Worm (Caenorhabditis elegans) whole organism, late embryonic: ENCODE data around the gene C45B2.3.
A peak's percentile ranks its signal among the peaks of the same experiment; 100 is the strongest.

Experiments
- C08G9.2 ChIP-seq: sonication (generic microtip); optimal IDR thresholded peaks from 2 replicates; lab custom pipeline; 2016; ENCODE audit warnings: mild to moderate bottlenecking, missing genetic modification characterization, moderate library complexity, missing compliant biosample characterization
- C38D4.7 ChIP-seq: fragments of 200-800 bp; sonication (Bioruptor generic); optimal IDR thresholded peaks from 2 replicates; lab custom pipeline; 2018; ENCODE audit warnings: mild to moderate bottlenecking, missing genetic modification characterization, moderate library complexity, missing compliant biosample characterization
- F13H6.1 ChIP-seq: sonication (generic microtip); optimal IDR thresholded peaks from 2 replicates; lab custom pipeline; 2016; ENCODE audit warnings: missing genetic modification characterization, missing compliant biosample characterization
- T23F11.4 ChIP-seq: fragments of 200-800 bp; sonication (Bioruptor generic); optimal IDR thresholded peaks from 2 replicates; lab custom pipeline; 2018; ENCODE audit warnings: mild to moderate bottlenecking, missing genetic modification characterization, missing compliant biosample characterization
- ahr-1 ChIP-seq: sonication (generic microtip); optimal IDR thresholded peaks from 2 replicates; lab custom pipeline; 2016; ENCODE audit warnings: missing genetic modification characterization, missing compliant biosample characterization
- ceh-14 ChIP-seq: sonication (generic microtip); optimal IDR thresholded peaks from 2 replicates; lab custom pipeline; 2016; ENCODE audit warnings: missing genotype, missing genetic modification characterization, missing compliant biosample characterization
- ceh-2 ChIP-seq: sonication (generic microtip); optimal IDR thresholded peaks from 2 replicates; lab custom pipeline; 2016; ENCODE audit warnings: missing genotype, missing genetic modification characterization, missing compliant biosample characterization
- ceh-22 ChIP-seq: sonication (generic microtip); optimal IDR thresholded peaks from 2 replicates; lab custom pipeline; 2017; ENCODE audit warnings: missing biosample characterization, missing genetic modification characterization
- ceh-31 ChIP-seq: sonication (generic microtip); optimal IDR thresholded peaks from 2 replicates; lab custom pipeline; 2016; ENCODE audit warnings: missing genetic modification characterization, missing compliant biosample characterization
- ceh-34 ChIP-seq: sonication (generic microtip); optimal IDR thresholded peaks from 2 replicates; lab custom pipeline; 2016; ENCODE audit warnings: mild to moderate bottlenecking, missing genetic modification characterization, missing compliant biosample characterization
- ceh-45 ChIP-seq: fragments of 200-800 bp; sonication (Bioruptor generic); IDR thresholded peaks from 2 replicates; pipeline ENCODE4 v1.3.6; 2022; ENCODE audit warnings: missing genetic modification reagents, missing genetic modification characterization, missing compliant biosample characterization
- ceh-6 ChIP-seq: fragments of 200-800 bp; sonication (Bioruptor generic); optimal IDR thresholded peaks from 2 replicates; lab custom pipeline; 2018; ENCODE audit warnings: mild to moderate bottlenecking, missing genetic modification characterization, missing compliant biosample characterization
- ceh-9 ChIP-seq: sonication (generic microtip); optimal IDR thresholded peaks from 2 replicates; lab custom pipeline; 2016; ENCODE audit warnings: mild to moderate bottlenecking, missing genetic modification characterization, inconsistent platforms, missing compliant biosample characterization
- che-1 ChIP-seq: sonication (generic microtip); optimal IDR thresholded peaks from 2 replicates; lab custom pipeline; 2016; ENCODE audit warnings: mild to moderate bottlenecking, missing genetic modification characterization, missing compliant biosample characterization
- dmd-4 ChIP-seq: sonication (generic microtip); optimal IDR thresholded peaks from 2 replicates; lab custom pipeline; 2016; ENCODE audit warnings: borderline replicate concordance, missing genetic modification characterization, missing compliant biosample characterization
- dve-1 ChIP-seq: sonication (generic microtip); optimal IDR thresholded peaks from 2 replicates; lab custom pipeline; 2017; ENCODE audit warnings: antibody characterized with exemption, mild to moderate bottlenecking, missing genetic modification characterization, missing compliant biosample characterization
- elt-2 ChIP-seq: sonication (generic microtip); optimal IDR thresholded peaks from 2 replicates; lab custom pipeline; 2016; ENCODE audit warnings: missing genetic modification reagents, missing genetic modification characterization, missing compliant biosample characterization
- ets-4 ChIP-seq: sonication (generic microtip); optimal IDR thresholded peaks from 2 replicates; lab custom pipeline; 2016; ENCODE audit warnings: missing genetic modification characterization, missing compliant biosample characterization
- eyg-1 ChIP-seq: sonication (generic microtip); optimal IDR thresholded peaks from 2 replicates; lab custom pipeline; 2016; ENCODE audit warnings: missing genotype, missing genetic modification characterization, missing compliant biosample characterization
- fax-1 ChIP-seq: sonication (generic microtip); optimal IDR thresholded peaks from 2 replicates; lab custom pipeline; 2016; ENCODE audit warnings: missing genotype, missing genetic modification characterization, missing compliant biosample characterization
- gmeb-2 ChIP-seq: sonication (generic microtip); optimal IDR thresholded peaks from 2 replicates; lab custom pipeline; 2016; ENCODE audit warnings: missing genetic modification characterization, inconsistent platforms, missing compliant biosample characterization
- hlh-15 ChIP-seq: sonication (generic microtip); optimal IDR thresholded peaks from 2 replicates; lab custom pipeline; 2016; ENCODE audit warnings: missing genetic modification characterization, missing compliant biosample characterization
- hlh-30 ChIP-seq: sonication (generic microtip); optimal IDR thresholded peaks from 2 replicates; lab custom pipeline; 2017; ENCODE audit warnings: antibody characterized with exemption, missing genetic modification characterization, missing compliant biosample characterization; ENCODE audit not compliant: insufficient read depth
- hlh-8 ChIP-seq: sonication (generic microtip); optimal IDR thresholded peaks from 2 replicates; lab custom pipeline; 2016; ENCODE audit warnings: missing genotype, missing genetic modification characterization, missing compliant biosample characterization
- madf-2 ChIP-seq: sonication (generic microtip); optimal IDR thresholded peaks from 2 replicates; lab custom pipeline; 2017; ENCODE audit warnings: missing genetic modification characterization, missing compliant biosample characterization
- nfya-1 ChIP-seq: sonication (generic microtip); optimal IDR thresholded peaks from 2 replicates; lab custom pipeline; 2017; ENCODE audit warnings: missing genetic modification characterization, mild to moderate bottlenecking, missing compliant biosample characterization, antibody characterized with exemption, moderate library complexity
- nhr-11 ChIP-seq: fragments of 150-350 bp; optimal IDR thresholded peaks from 2 replicates; lab custom pipeline; 2014; ENCODE audit warnings: missing biosample characterization, missing genetic modification characterization
- pag-3 ChIP-seq: sonication (generic microtip); optimal IDR thresholded peaks from 2 replicates; lab custom pipeline; 2016; ENCODE audit warnings: missing compliant biosample characterization, missing genetic modification characterization, borderline replicate concordance
- pat-9 ChIP-seq: fragments of 200-800 bp; sonication (Bioruptor generic); optimal IDR thresholded peaks from 2 replicates; lab custom pipeline; 2018; ENCODE audit warnings: mild to moderate bottlenecking, missing genetic modification characterization, moderate library complexity, missing compliant biosample characterization
- pha-2 ChIP-seq: sonication (generic microtip); optimal IDR thresholded peaks from 2 replicates; lab custom pipeline; 2017; ENCODE audit warnings: mild to moderate bottlenecking, missing genetic modification characterization, missing compliant biosample characterization
- pros-1 ChIP-seq: fragments of 150-350 bp; optimal IDR thresholded peaks from 2 replicates; lab custom pipeline; 2014; ENCODE audit warnings: missing biosample characterization, missing genetic modification reagents, missing genetic modification characterization
- rnt-1 ChIP-seq: sonication (generic microtip); optimal IDR thresholded peaks from 2 replicates; lab custom pipeline; 2016; ENCODE audit warnings: missing genetic modification characterization, missing compliant biosample characterization
- sox-2 ChIP-seq: fragments of 200-800 bp; sonication (Bioruptor generic); IDR thresholded peaks from 2 replicates; pipeline ENCODE4 v1.3.6; 2022; ENCODE audit warnings: missing genetic modification reagents, missing genetic modification characterization, missing compliant biosample characterization
- syd-9 ChIP-seq: sonication (generic microtip); optimal IDR thresholded peaks from 2 replicates; lab custom pipeline; 2016; ENCODE audit warnings: mild to moderate bottlenecking, missing genetic modification characterization, moderate library complexity, missing compliant biosample characterization
- tbx-2 ChIP-seq: sonication (generic microtip); optimal IDR thresholded peaks from 2 replicates; lab custom pipeline; 2016; ENCODE audit warnings: missing genetic modification characterization, missing compliant biosample characterization
- ttx-3 ChIP-seq: sonication (generic microtip); optimal IDR thresholded peaks from 2 replicates; lab custom pipeline; 2016; ENCODE audit warnings: missing genetic modification reagents, missing genetic modification characterization, missing compliant biosample characterization
- unc-3 ChIP-seq, 2 experiments: fragments of 200-800 bp in 1 of 2; sonication (Bioruptor generic) in 1 of 2; sonication (generic microtip) in 1 of 2; conservative IDR thresholded peaks in 1 of 2; optimal IDR thresholded peaks in 1 of 2; 2 replicates each; pipeline versions ENCODE4 v1.3.6 to Lab custom; 2016 to 2022; ENCODE audit warnings: missing compliant biosample characterization in 2 of 2, missing genetic modification characterization in 2 of 2, missing genetic modification reagents in 1 of 2
- unc-42 ChIP-seq: sonication (generic microtip); optimal IDR thresholded peaks from 2 replicates; lab custom pipeline; 2016; ENCODE audit warnings: missing genotype, missing genetic modification characterization, missing compliant biosample characterization
- unc-55 ChIP-seq: sonication (generic microtip); optimal IDR thresholded peaks from 2 replicates; lab custom pipeline; 2017; ENCODE audit warnings: missing biosample characterization, missing genetic modification reagents, missing genetic modification characterization
- zip-5 ChIP-seq: sonication (generic microtip); optimal IDR thresholded peaks from 2 replicates; lab custom pipeline; 2016; ENCODE audit warnings: missing genetic modification characterization, missing compliant biosample characterization
- ztf-16 ChIP-seq: sonication (generic microtip); optimal IDR thresholded peaks from 2 replicates; lab custom pipeline; 2017; ENCODE audit warnings: missing genetic modification characterization, missing compliant biosample characterization

The C45B2.3 gene

ce11 chrX:6082660-6083059 is at the start of gene C45B2.3:
C45B2.3 (plus strand) TSS chrX:6082960.
- TF ChIP-seq F13H6.1 (tag; lab: Kevin White, UChicago): no peak
- no peak for TF ChIP-seq ceh-14 (tag; lab: Kevin White, UChicago)
- TF ChIP-seq ztf-16: no peak
- TF ChIP-seq syd-9 (tag; lab: Kevin White, UChicago): no peak
- no peak for TF ChIP-seq tbx-2 (tag; lab: Kevin White, UChicago)
- TF ChIP-seq unc-42: no peak
- TF ChIP-seq dmd-4 (tag; lab: Kevin White, UChicago): no peak
- TF ChIP-seq nhr-11 (tag; lab: Kevin White, UChicago): no peak
- TF ChIP-seq unc-3 (GFP tag; conservative IDR thresholded peaks at IDR 0.05; lab: Robert Waterston, UW): no peak
- no peak for TF ChIP-seq unc-3 (tag; optimal IDR thresholded peaks at IDR 0.05; lab: Kevin White, UChicago)
- TF ChIP-seq elt-2 (tag; lab: Kevin White, UChicago): no peak
- no peak for TF ChIP-seq fax-1 (tag; lab: Kevin White, UChicago)
- no peak for TF ChIP-seq che-1 (tag; lab: Kevin White, UChicago)
- TF ChIP-seq hlh-15 (tag; lab: Kevin White, UChicago): no peak
- no peak for TF ChIP-seq ceh-9 (tag; lab: Kevin White, UChicago)
- no peak for TF ChIP-seq C38D4.7
- no peak for TF ChIP-seq pha-2 (tag; lab: Kevin White, UChicago)

ce11 chrX:6039544-6039943 is 43.2 kb upstream of the C45B2.3 start, which contains the start of gene hsp-25:
hsp-25 (minus strand) TSS chrX:6039644.
- TF ChIP-seq pros-1 (tag; lab: Kevin White, UChicago) (no peak), nfya-1 (no peak), unc-42 (no peak), pag-3 (no peak), ceh-6 (GFP tag; lab: Kevin White, UChicago) (no peak), elt-2 (tag; lab: Kevin White, UChicago) (no peak)
- TF ChIP-seq, all 69 proteins: peak for 0

ce11 chrX:6040435-6041093 is 42.2 kb upstream of the C45B2.3 start:
- no peak for TF ChIP-seq nfya-1
- no peak for TF ChIP-seq C08G9.2 (tag; lab: Kevin White, UChicago)
- no peak for TF ChIP-seq ceh-45 (GFP tag; lab: Robert Waterston, UW)
- no peak for TF ChIP-seq hlh-30 (tag; lab: Kevin White, UChicago)
- TF ChIP-seq sox-2 (GFP tag; lab: Robert Waterston, UW): no peak
- TF ChIP-seq pat-9 (tag; lab: Kevin White, UChicago): peak; percentile 34
- no peak for TF ChIP-seq ceh-2 (tag; lab: Kevin White, UChicago)
- TF ChIP-seq tbx-2 (tag; lab: Kevin White, UChicago): no peak

DNA sequence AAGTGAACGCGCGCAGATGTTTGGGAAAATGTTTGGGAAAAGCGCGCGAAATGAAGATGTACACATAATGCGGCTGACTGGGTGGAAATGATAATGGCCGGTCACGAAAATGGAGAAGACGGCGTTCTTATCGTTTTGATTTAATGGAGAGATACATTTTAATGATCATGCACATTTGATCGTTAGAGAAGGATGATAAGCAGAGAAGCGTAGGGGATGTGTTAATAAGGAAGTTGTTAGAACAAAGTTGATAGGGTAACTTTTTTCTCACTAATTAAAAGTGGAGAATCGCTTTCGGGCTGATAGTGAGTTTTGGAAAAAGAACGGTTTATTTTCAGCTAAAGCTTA is 41.7 kb upstream of the C45B2.3 start:
- TF ChIP-seq eyg-1 (tag; lab: Kevin White, UChicago) (no peak), unc-55 (GFP tag; lab: Kevin White, UChicago) (no peak), pag-3 (no peak), ahr-1 (no peak)

DNA sequence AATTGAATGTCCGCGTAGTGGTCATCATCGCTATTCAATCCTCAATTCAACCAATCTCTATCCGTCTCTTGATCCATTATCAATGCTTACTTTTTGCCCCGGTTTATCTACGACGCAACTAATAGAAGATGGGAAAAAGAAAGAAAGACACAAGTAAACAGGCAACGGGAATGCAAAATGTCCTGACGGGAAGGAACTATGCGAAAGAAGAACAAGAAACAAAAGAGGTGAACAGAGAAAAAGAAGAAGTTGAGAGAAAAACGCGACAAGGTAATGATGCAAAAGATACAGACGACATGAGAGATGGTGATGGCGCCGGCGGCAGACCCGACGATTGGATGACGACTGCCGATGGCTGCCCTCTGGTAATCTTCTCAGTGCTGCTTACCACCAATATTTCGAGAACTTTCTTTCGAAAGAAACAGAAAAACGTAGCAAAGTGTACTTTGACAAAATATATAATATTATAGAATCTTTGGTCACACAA is 40.7 kb upstream of the C45B2.3 start:
- TF ChIP-seq pros-1 (tag; lab: Kevin White, UChicago) (no peak), madf-2 (tag; lab: Kevin White, UChicago) (no peak), che-1 (tag; lab: Kevin White, UChicago) (no peak), ttx-3 (no peak), nfya-1 (peak; percentile 76), pat-9 (tag; lab: Kevin White, UChicago) (no peak), ahr-1 (no peak), ceh-31 (no peak), nhr-11 (tag; lab: Kevin White, UChicago) (no peak), hlh-15 (tag; lab: Kevin White, UChicago) (no peak), ceh-34 (tag; lab: Kevin White, UChicago) (no peak), hlh-8 (tag; lab: Kevin White, UChicago) (no peak), tbx-2 (tag; lab: Kevin White, UChicago) (peak; percentile 3), ceh-22 (tag; lab: Kevin White, UChicago) (no peak), pha-2 (tag; lab: Kevin White, UChicago) (no peak), ets-4 (tag; lab: Kevin White, UChicago) (no peak), fax-1 (tag; lab: Kevin White, UChicago) (no peak), zip-5 (no peak), gmeb-2 (no peak), unc-3 (GFP tag; conservative IDR thresholded peaks at IDR 0.05; lab: Robert Waterston, UW) (no peak), unc-3 (tag; optimal IDR thresholded peaks at IDR 0.05; lab: Kevin White, UChicago) (no peak), ceh-14 (tag; lab: Kevin White, UChicago) (no peak), elt-2 (tag; lab: Kevin White, UChicago) (peak; percentile 31), T23F11.4 (GFP tag; lab: Kevin White, UChicago) (no peak), dve-1 (no peak), rnt-1 (tag; lab: Kevin White, UChicago) (no peak)
